Worm (Caenorhabditis elegans) whole organism, mixed stage, embryonic: Measurements from ENCODE around the gene nxf-1.

Experiments used
- M03D4.4 ChIP-seq: sonication (generic microtip); optimal IDR thresholded peaks from 2 replicates; lab custom pipeline; 2017; ENCODE audit warnings: mild to moderate bottlenecking, missing genetic modification characterization, missing compliant biosample characterization
- bed-3 ChIP-seq: fragments of 200-800 bp; sonication (Bioruptor generic); optimal IDR thresholded peaks from 3 replicates; lab custom pipeline; 2018; ENCODE audit warnings: mild to moderate bottlenecking, missing genetic modification characterization, moderate library complexity, missing compliant biosample characterization
- blmp-1 ChIP-seq: fragments of 150-350 bp; optimal IDR thresholded peaks from 2 replicates; lab custom pipeline; 2014; ENCODE audit warnings: missing biosample characterization, missing genetic modification characterization
- ceh-43 ChIP-seq: fragments of 200-800 bp; sonication (Bioruptor generic); optimal IDR thresholded peaks from 2 replicates; lab custom pipeline; 2018; ENCODE audit warnings: mild to moderate bottlenecking, missing genetic modification characterization, moderate library complexity, missing compliant biosample characterization
- ceh-83 ChIP-seq: fragments of 200-800 bp; sonication (Bioruptor generic); optimal IDR thresholded peaks from 2 replicates; lab custom pipeline; 2018; ENCODE audit warnings: mild to moderate bottlenecking, missing genetic modification characterization, missing compliant biosample characterization
- ces-1 ChIP-seq: fragments of 150-350 bp; optimal IDR thresholded peaks from 2 replicates; lab custom pipeline; 2014; ENCODE audit warnings: missing biosample characterization, missing genetic modification reagents, missing genetic modification characterization
- cnd-1 ChIP-seq: fragments of 200-800 bp; sonication (Bioruptor generic); optimal IDR thresholded peaks from 2 replicates; lab custom pipeline; 2018; ENCODE audit warnings: mild to moderate bottlenecking, missing genetic modification characterization, missing compliant biosample characterization
- drap-1 ChIP-seq: fragments of 200-800 bp; sonication (Bioruptor generic); optimal IDR thresholded peaks from 3 replicates; lab custom pipeline; 2018; ENCODE audit warnings: mild to moderate bottlenecking, missing genetic modification characterization, missing compliant biosample characterization
- elt-1 ChIP-seq: sonication (generic microtip); optimal IDR thresholded peaks from 2 replicates; lab custom pipeline; 2017; ENCODE audit warnings: missing genetic modification characterization, mild to moderate bottlenecking, missing compliant biosample characterization, antibody characterized with exemption, moderate library complexity, borderline replicate concordance; ENCODE audit not compliant: insufficient read depth
- elt-3 ChIP-seq: fragments of 150-350 bp; optimal IDR thresholded peaks from 2 replicates; lab custom pipeline; 2014; ENCODE audit warnings: missing biosample characterization, missing genetic modification characterization
- flh-1 ChIP-seq: fragments of 200-800 bp; sonication (Bioruptor generic); optimal IDR thresholded peaks from 2 replicates; lab custom pipeline; 2018; ENCODE audit warnings: mild to moderate bottlenecking, missing genetic modification characterization, moderate library complexity, missing compliant biosample characterization
- ham-2 ChIP-seq: fragments of 200-800 bp; sonication (Bioruptor generic); optimal IDR thresholded peaks from 2 replicates; lab custom pipeline; 2018; ENCODE audit warnings: mild to moderate bottlenecking, missing genetic modification characterization, missing compliant biosample characterization
- hlh-1 ChIP-seq: fragments of 150-350 bp; optimal IDR thresholded peaks from 2 replicates; lab custom pipeline; 2014; ENCODE audit warnings: missing biosample characterization, missing genetic modification reagents, missing genetic modification characterization
- lin-13 ChIP-seq: fragments of 150-350 bp; optimal IDR thresholded peaks from 2 replicates; lab custom pipeline; 2014; ENCODE audit warnings: missing biosample characterization, missing genetic modification characterization
- lin-32 ChIP-seq: fragments of 200-800 bp; sonication (Bioruptor generic); optimal IDR thresholded peaks from 2 replicates; lab custom pipeline; 2018; ENCODE audit warnings: mild to moderate bottlenecking, missing genetic modification characterization, missing compliant biosample characterization
- lsy-2 ChIP-seq: fragments of 150-350 bp; optimal IDR thresholded peaks from 2 replicates; lab custom pipeline; 2014; ENCODE audit warnings: missing biosample characterization, missing genetic modification characterization
- mab-5 ChIP-seq: fragments of 150-350 bp; optimal IDR thresholded peaks from 2 replicates; lab custom pipeline; 2014; ENCODE audit warnings: missing biosample characterization, missing genetic modification characterization
- mep-1 ChIP-seq: fragments of 150-350 bp; optimal IDR thresholded peaks from 2 replicates; lab custom pipeline; 2017; ENCODE audit warnings: missing biosample characterization, missing genetic modification reagents, missing genetic modification characterization, inconsistent platforms
- mls-2 ChIP-seq: sonication (generic microtip); optimal IDR thresholded peaks from 2 replicates; lab custom pipeline; 2016; ENCODE audit warnings: mild to moderate bottlenecking, missing genetic modification characterization, moderate library complexity, missing compliant biosample characterization
- nhr-12 ChIP-seq: fragments of 150-350 bp; optimal IDR thresholded peaks from 2 replicates; lab custom pipeline; 2014; ENCODE audit warnings: missing biosample characterization, missing genetic modification characterization
- nhr-2 ChIP-seq: fragments of 150-350 bp; optimal IDR thresholded peaks from 2 replicates; lab custom pipeline; 2014; ENCODE audit warnings: missing biosample characterization, missing genetic modification characterization
- nhr-237 ChIP-seq: fragments of 150-350 bp; optimal IDR thresholded peaks from 2 replicates; lab custom pipeline; 2014; ENCODE audit warnings: missing biosample characterization, missing genetic modification characterization
- nhr-28 ChIP-seq: fragments of 150-350 bp; optimal IDR thresholded peaks from 2 replicates; lab custom pipeline; 2014; ENCODE audit warnings: missing biosample characterization, missing genetic modification characterization
- nhr-76 ChIP-seq: sonication (generic microtip); optimal IDR thresholded peaks from 2 replicates; lab custom pipeline; 2017; ENCODE audit warnings: missing biosample characterization, missing genetic modification characterization
- pha-4 ChIP-seq: fragments of 150-350 bp; optimal IDR thresholded peaks from 2 replicates; lab custom pipeline; 2018; ENCODE audit warnings: missing biosample characterization, missing genetic modification reagents, missing genetic modification characterization
- sem-2 ChIP-seq: fragments of 200-800 bp; sonication (Bioruptor generic); optimal IDR thresholded peaks from 2 replicates; lab custom pipeline; 2018; ENCODE audit warnings: mild to moderate bottlenecking, missing genetic modification characterization, missing compliant biosample characterization
- snpc-4 ChIP-seq: fragments of 150-350 bp; optimal IDR thresholded peaks from 2 replicates; lab custom pipeline; 2014; ENCODE audit warnings: missing biosample characterization, missing genetic modification characterization
- sptf-1 ChIP-seq: sonication (generic microtip); optimal IDR thresholded peaks from 2 replicates; lab custom pipeline; 2017; ENCODE audit warnings: mild to moderate bottlenecking, missing genetic modification characterization, moderate library complexity, missing compliant biosample characterization
- unc-62 ChIP-seq: fragments of 150-350 bp; optimal IDR thresholded peaks from 2 replicates; lab custom pipeline; 2014; ENCODE audit warnings: missing biosample characterization, missing genetic modification reagents, missing genetic modification characterization
- ztf-11 ChIP-seq: fragments of 150-350 bp; optimal IDR thresholded peaks from 2 replicates; lab custom pipeline; 2014; ENCODE audit warnings: missing biosample characterization, missing genetic modification characterization

The nxf-1 gene

DNA sequence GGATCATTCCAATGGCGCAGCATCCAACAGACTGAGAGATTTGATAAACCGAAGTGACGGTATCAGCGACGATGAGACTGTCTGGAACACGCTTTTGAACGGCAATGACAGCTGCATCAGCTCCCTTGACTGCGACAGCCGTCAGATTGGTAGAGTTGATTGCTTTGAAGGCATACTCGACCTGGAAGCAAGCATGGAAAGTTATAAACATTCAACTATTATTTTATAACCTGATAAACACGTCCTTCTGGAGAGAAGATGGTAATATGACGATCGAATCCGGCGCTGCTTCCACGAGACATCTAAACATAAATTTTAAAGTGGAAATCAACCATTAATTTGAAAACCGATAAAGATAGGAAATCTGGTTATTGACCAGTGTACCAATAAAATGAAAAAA lies 7.5 kb upstream of the nxf-1 start, which contains the start of gene pas-1:
pas-1 (minus strand) TSS at position 302 of the 400 bp plus-strand sequence.
- TF ChIP-seq ham-2 (GFP tag; lab: Kevin White, UChicago) (no peak), nhr-2 (no peak), cnd-1 (tag; lab: Kevin White, UChicago) (no peak), elt-1 (tag; lab: Kevin White, UChicago) (no peak), M03D4.4 (tag; lab: Kevin White, UChicago) (no peak), unc-62 (GFP tag; lab: Kevin White, UChicago) (no peak), lin-32 (no peak), bed-3 (GFP tag; lab: Kevin White, UChicago) (no peak), drap-1 (GFP tag; lab: Kevin White, UChicago) (no peak), ceh-83 (no peak), nhr-76 (tag; lab: Kevin White, UChicago) (no peak), lsy-2 (no peak), snpc-4 (no peak), pha-4 (tag; lab: Kevin White, UChicago) (no peak), blmp-1 (tag; lab: Kevin White, UChicago) (no peak), mep-1 (tag; lab: Kevin White, UChicago) (no peak), ztf-11 (tag; lab: Kevin White, UChicago) (no peak)

ce11 chrV:14421325-14421724 lies 6.5 kb upstream of the nxf-1 start, which contains the start of gene dhs-22:
dhs-22 (minus strand) TSS chrV:14421440.
- TF ChIP-seq mab-5 (tag; lab: Kevin White, UChicago) (no peak), blmp-1 (tag; lab: Kevin White, UChicago) (no peak), flh-1 (GFP tag; lab: Kevin White, UChicago) (no peak), ceh-83 (no peak), nhr-76 (tag; lab: Kevin White, UChicago) (no peak), nhr-237 (tag; lab: Kevin White, UChicago) (no peak), elt-1 (tag; lab: Kevin White, UChicago) (no peak), cnd-1 (tag; lab: Kevin White, UChicago) (no peak), hlh-1 (tag; lab: Kevin White, UChicago) (no peak), lin-13 (tag; lab: Kevin White, UChicago) (no peak), sem-2 (GFP tag; lab: Kevin White, UChicago) (no peak), mls-2 (tag; lab: Kevin White, UChicago) (no peak), sptf-1 (tag; lab: Kevin White, UChicago) (no peak)
- TF ChIP-seq, all 35 proteins: peak for 0

ce11 chrV:14419855-14420254 lies 5.0 kb upstream of the nxf-1 start:
- TF ChIP-seq lin-32 (no peak), nhr-76 (tag; lab: Kevin White, UChicago) (no peak), mab-5 (tag; lab: Kevin White, UChicago) (no peak), elt-3 (tag; lab: Kevin White, UChicago) (no peak), ces-1 (no peak), mls-2 (tag; lab: Kevin White, UChicago) (no peak), nhr-28 (tag; lab: Kevin White, UChicago) (no peak), drap-1 (GFP tag; lab: Kevin White, UChicago) (no peak), ham-2 (GFP tag; lab: Kevin White, UChicago) (no peak), elt-1 (tag; lab: Kevin White, UChicago) (no peak), nhr-12 (tag; lab: Kevin White, UChicago) (no peak), sem-2 (GFP tag; lab: Kevin White, UChicago) (no peak), flh-1 (GFP tag; lab: Kevin White, UChicago) (no peak), hlh-1 (tag; lab: Kevin White, UChicago) (no peak), nhr-237 (tag; lab: Kevin White, UChicago) (no peak)

- TF ChIP-seq ceh-43 (GFP tag; lab: Kevin White, UChicago) = no peak
- no peak for TF ChIP-seq lin-32
- no peak for TF ChIP-seq drap-1 (GFP tag; lab: Kevin White, UChicago)
- no peak for TF ChIP-seq hlh-1 (tag; lab: Kevin White, UChicago)
- no peak for TF ChIP-seq cnd-1 (tag; lab: Kevin White, UChicago)
- no peak for TF ChIP-seq blmp-1 (tag; lab: Kevin White, UChicago)
- no peak for TF ChIP-seq lsy-2
- TF ChIP-seq ztf-11 (tag; lab: Kevin White, UChicago) = no peak
- TF ChIP-seq snpc-4 = no peak
- TF ChIP-seq sem-2 (GFP tag; lab: Kevin White, UChicago) = no peak
- no peak for TF ChIP-seq unc-62 (GFP tag; lab: Kevin White, UChicago)
- no peak for TF ChIP-seq flh-1 (GFP tag; lab: Kevin White, UChicago)
Observed at ce11 chrV:14417735-14418134, 2.9 kb upstream of the nxf-1 start, which contains the start of the genes nxf-2 and set-31. nxf-2 (minus strand) TSS chrV:14417835. set-31 (plus strand) TSS chrV:14417903.
